Worm (Caenorhabditis elegans) whole organism, L3 larva: Measurements from ENCODE around the gene F28B4.4.

Experiments
- R02D3.7 ChIP-seq: fragments of 150-350 bp; optimal IDR thresholded peaks from 2 replicates; lab custom pipeline; 2014; ENCODE audit warnings: missing biosample characterization, missing genetic modification characterization
- aly-2 ChIP-seq: fragments of 150-350 bp; optimal IDR thresholded peaks from 2 replicates; lab custom pipeline; 2014; ENCODE audit warnings: missing biosample characterization, missing genetic modification characterization
- ceh-16 ChIP-seq: sonication (generic microtip); optimal IDR thresholded peaks from 2 replicates; lab custom pipeline; 2017; ENCODE audit warnings: missing biosample characterization, missing genetic modification characterization
- ceh-28 ChIP-seq: fragments of 150-350 bp; optimal IDR thresholded peaks from 2 replicates; lab custom pipeline; 2014; ENCODE audit warnings: missing biosample characterization, missing genetic modification reagents, missing genetic modification characterization
- ceh-82 ChIP-seq: fragments of 150-350 bp; optimal IDR thresholded peaks from 2 replicates; lab custom pipeline; 2014; ENCODE audit warnings: missing biosample characterization, missing genetic modification characterization
- ceh-9 ChIP-seq: sonication (generic microtip); optimal IDR thresholded peaks from 2 replicates; lab custom pipeline; 2018; ENCODE audit warnings: missing biosample characterization, missing genetic modification characterization
- daf-12 ChIP-seq: fragments of 150-350 bp; optimal IDR thresholded peaks from 2 replicates; lab custom pipeline; 2014; ENCODE audit warnings: missing biosample characterization, missing genetic modification reagents, missing genetic modification characterization
- egl-27 ChIP-seq: sonication (generic microtip); optimal IDR thresholded peaks from 4 replicates; lab custom pipeline; 2017; ENCODE audit warnings: missing biosample characterization, missing genetic modification reagents, missing genetic modification characterization
- egl-5 ChIP-seq: fragments of 150-350 bp; optimal IDR thresholded peaks from 2 replicates; lab custom pipeline; 2017; ENCODE audit warnings: missing biosample characterization, missing genetic modification reagents, missing genetic modification characterization, inconsistent platforms
- elt-1 ChIP-seq: fragments of 150-350 bp; optimal IDR thresholded peaks from 2 replicates; lab custom pipeline; 2014; ENCODE audit warnings: missing biosample characterization, missing genetic modification characterization
- elt-2 ChIP-seq: sonication (generic microtip); optimal IDR thresholded peaks from 2 replicates; lab custom pipeline; 2016; ENCODE audit warnings: missing genetic modification reagents, mild to moderate bottlenecking, missing genetic modification characterization, missing compliant biosample characterization
- elt-3 ChIP-seq, 3 experiments: fragments of 150-350 bp in 1 of 3; sonication (generic microtip) in 2 of 3; optimal IDR thresholded peaks; 2 replicates in 2 of 3; 4 replicates in 1 of 3; lab custom pipeline; 2014 to 2017; ENCODE audit warnings: missing biosample characterization in 3 of 3, missing genetic modification characterization in 3 of 3
- eor-1 ChIP-seq, 2 experiments: fragments of 150-350 bp; optimal IDR thresholded peaks; 2 replicates each; lab custom pipeline; 2014 to 2018; ENCODE audit warnings: missing biosample characterization in 2 of 2, missing genetic modification characterization in 2 of 2
- fkh-10 ChIP-seq: sonication (generic microtip); optimal IDR thresholded peaks from 2 replicates; lab custom pipeline; 2017; ENCODE audit warnings: missing biosample characterization, missing genetic modification reagents, missing genetic modification characterization
- fkh-2 ChIP-seq: fragments of 150-350 bp; optimal IDR thresholded peaks from 2 replicates; lab custom pipeline; 2014; ENCODE audit warnings: missing biosample characterization, missing genetic modification reagents, missing genetic modification characterization
- fos-1 ChIP-seq: fragments of 150-350 bp; optimal IDR thresholded peaks from 2 replicates; lab custom pipeline; 2014; ENCODE audit warnings: missing biosample characterization, missing genetic modification characterization
- jun-1 ChIP-seq: fragments of 150-350 bp; optimal IDR thresholded peaks from 2 replicates; lab custom pipeline; 2014; ENCODE audit warnings: missing biosample characterization, missing genetic modification reagents, missing genetic modification characterization
- lin-15B ChIP-seq: fragments of 150-350 bp; optimal IDR thresholded peaks from 2 replicates; lab custom pipeline; 2014; ENCODE audit warnings: missing biosample characterization, missing genetic modification characterization
- lin-39 ChIP-seq: fragments of 150-350 bp; optimal IDR thresholded peaks from 2 replicates; lab custom pipeline; 2018; ENCODE audit warnings: missing biosample characterization, missing genetic modification reagents, missing genetic modification characterization
- lsy-12 ChIP-seq: sonication (generic microtip); optimal IDR thresholded peaks from 2 replicates; lab custom pipeline; 2016; ENCODE audit warnings: mild to moderate bottlenecking, missing genetic modification characterization, missing compliant biosample characterization
- mdl-1 ChIP-seq: fragments of 150-350 bp; optimal IDR thresholded peaks from 2 replicates; lab custom pipeline; 2014; ENCODE audit warnings: missing biosample characterization, missing genetic modification characterization
- nfya-1 ChIP-seq: sonication (generic microtip); optimal IDR thresholded peaks from 2 replicates; lab custom pipeline; 2017; ENCODE audit warnings: missing genetic modification characterization, mild to moderate bottlenecking, missing compliant biosample characterization, antibody characterized with exemption, moderate library complexity; ENCODE audit not compliant: insufficient read depth
- nhr-11 ChIP-seq: fragments of 150-350 bp; optimal IDR thresholded peaks from 2 replicates; lab custom pipeline; 2014; ENCODE audit warnings: missing biosample characterization, missing genetic modification characterization
- nhr-12 ChIP-seq: fragments of 150-350 bp; optimal IDR thresholded peaks from 2 replicates; lab custom pipeline; 2014; ENCODE audit warnings: missing biosample characterization, missing genetic modification characterization
- nhr-237 ChIP-seq: fragments of 150-350 bp; optimal IDR thresholded peaks from 2 replicates; lab custom pipeline; 2014; ENCODE audit warnings: missing biosample characterization, missing genetic modification characterization
- nhr-25 ChIP-seq: sonication (generic microtip); optimal IDR thresholded peaks from 2 replicates; lab custom pipeline; 2017; ENCODE audit warnings: missing biosample characterization, missing genetic modification characterization
- nhr-28 ChIP-seq: fragments of 150-350 bp; optimal IDR thresholded peaks from 2 replicates; lab custom pipeline; 2014; ENCODE audit warnings: missing biosample characterization, missing genetic modification characterization
- nhr-43 ChIP-seq: sonication (generic microtip); optimal IDR thresholded peaks from 2 replicates; lab custom pipeline; 2016; ENCODE audit warnings: mild to moderate bottlenecking, missing genetic modification characterization, missing compliant biosample characterization; ENCODE audit not compliant: poor library complexity, severe bottlenecking
- nhr-76 ChIP-seq: fragments of 150-350 bp; sonication (generic microtip); optimal IDR thresholded peaks from 5 replicates; lab custom pipeline; 2014; ENCODE audit warnings: missing biosample characterization, missing genetic modification characterization
- nhr-77 ChIP-seq: fragments of 150-350 bp; optimal IDR thresholded peaks from 2 replicates; lab custom pipeline; 2014; ENCODE audit warnings: missing biosample characterization, missing genetic modification characterization
- pha-4 ChIP-seq: fragments of 150-350 bp; optimal IDR thresholded peaks from 2 replicates; lab custom pipeline; 2014; ENCODE audit warnings: missing biosample characterization, missing genetic modification reagents, missing genetic modification characterization
- pqm-1 ChIP-seq: fragments of 150-350 bp; optimal IDR thresholded peaks from 2 replicates; lab custom pipeline; 2017; ENCODE audit warnings: missing biosample characterization, missing genetic modification characterization, inconsistent platforms
- skn-1 ChIP-seq: fragments of 150-350 bp; optimal IDR thresholded peaks from 2 replicates; lab custom pipeline; 2014; ENCODE audit warnings: missing biosample characterization, missing genetic modification characterization
- unc-62 ChIP-seq: fragments of 150-350 bp; sonication (generic microtip); optimal IDR thresholded peaks from 4 replicates; lab custom pipeline; 2014; ENCODE audit warnings: missing biosample characterization, missing genetic modification reagents, missing genetic modification characterization
- zag-1 ChIP-seq: fragments of 150-350 bp; optimal IDR thresholded peaks from 2 replicates; lab custom pipeline; 2014; ENCODE audit warnings: missing biosample characterization, missing genetic modification characterization
- ztf-4 ChIP-seq: fragments of 150-350 bp; optimal IDR thresholded peaks from 2 replicates; lab custom pipeline; 2014; ENCODE audit warnings: missing biosample characterization, missing genetic modification characterization

The F28B4.4 gene

ce11 chrX:3209523-3209922 is at the start of gene F28B4.4:
Gene F28B4.4, minus strand, starts transcription at chrX:3209623.
- no peak for TF ChIP-seq elt-1 (tag; lab: Kevin White, UChicago)
- no peak for TF ChIP-seq fkh-10 (GFP tag; lab: Kevin White, UChicago)
- TF ChIP-seq nhr-25: no peak
- TF ChIP-seq lin-15B: no peak
- TF ChIP-seq egl-5 (tag; lab: Kevin White, UChicago): no peak
- TF ChIP-seq ceh-28 (tag; lab: Kevin White, UChicago): no peak
- TF ChIP-seq R02D3.7 (tag; lab: Kevin White, UChicago): no peak
- TF ChIP-seq ztf-4 (tag; lab: Kevin White, UChicago): no peak
- no peak for TF ChIP-seq elt-2 (tag; lab: Kevin White, UChicago)
- no peak for TF ChIP-seq egl-27 (tag; lab: Kevin White, UChicago)
- TF ChIP-seq ceh-82 (tag; lab: Kevin White, UChicago): no peak
- TF ChIP-seq unc-62: no peak
- TF ChIP-seq nhr-11 (tag; lab: Kevin White, UChicago): no peak
- TF ChIP-seq daf-12 (tag; lab: Kevin White, UChicago): no peak
- no peak for TF ChIP-seq aly-2 (tag; lab: Kevin White, UChicago)
- TF ChIP-seq ceh-16 (tag; lab: Kevin White, UChicago): no peak
- no peak for TF ChIP-seq eor-1 (tag; optimal IDR thresholded peaks at IDR 0.05; lab: Kevin White, UChicago)

DNA sequence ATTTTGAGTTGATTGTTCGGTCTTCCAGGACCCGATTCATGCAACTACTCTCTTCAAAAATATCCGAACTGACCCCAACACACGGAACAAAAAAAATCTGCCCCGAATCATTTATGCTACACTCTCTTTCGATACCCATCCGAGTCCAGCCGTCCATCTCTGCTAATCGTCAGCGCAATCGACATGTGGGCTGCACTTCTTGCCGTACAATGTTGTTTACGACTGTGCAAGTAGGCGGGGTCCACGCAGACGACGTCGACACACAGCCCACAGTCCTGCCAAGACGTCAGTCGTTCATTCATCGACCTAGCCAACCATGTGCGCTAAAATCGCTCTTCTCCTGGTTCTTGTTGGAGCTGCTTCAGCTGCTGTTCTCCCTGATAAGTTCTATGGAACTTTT is 49.4 kb upstream of the F28B4.4 start, which contains the start of gene lbp-1:
Gene lbp-1, plus strand, starts transcription at position 301 of the 400 bp plus-strand sequence.
- TF ChIP-seq lin-39 (tag; lab: Kevin White, UChicago) (peak; percentile 9), mdl-1 (tag; lab: Kevin White, UChicago) (no peak)

ce11 chrX:3256784-3257493 is 47.5 kb upstream of the F28B4.4 start, which contains the start of gene lbp-3:
Gene lbp-3, plus strand, starts transcription at chrX:3257372.
- TF ChIP-seq daf-12 (tag; lab: Kevin White, UChicago): no peak
- no peak for TF ChIP-seq R02D3.7 (tag; lab: Kevin White, UChicago)
- peak; percentile 98 for TF ChIP-seq elt-2 (tag; lab: Kevin White, UChicago)
- TF ChIP-seq pqm-1 (tag; lab: Kevin White, UChicago): peak; percentile 100

- no peak for TF ChIP-seq daf-12 (tag; lab: Kevin White, UChicago)
Observed at ce11 chrX:3252500-3252899, 43.1 kb upstream of the F28B4.4 start, which contains the start of gene tba-9. Gene tba-9, plus strand, starts transcription at chrX:3252800.

DNA sequence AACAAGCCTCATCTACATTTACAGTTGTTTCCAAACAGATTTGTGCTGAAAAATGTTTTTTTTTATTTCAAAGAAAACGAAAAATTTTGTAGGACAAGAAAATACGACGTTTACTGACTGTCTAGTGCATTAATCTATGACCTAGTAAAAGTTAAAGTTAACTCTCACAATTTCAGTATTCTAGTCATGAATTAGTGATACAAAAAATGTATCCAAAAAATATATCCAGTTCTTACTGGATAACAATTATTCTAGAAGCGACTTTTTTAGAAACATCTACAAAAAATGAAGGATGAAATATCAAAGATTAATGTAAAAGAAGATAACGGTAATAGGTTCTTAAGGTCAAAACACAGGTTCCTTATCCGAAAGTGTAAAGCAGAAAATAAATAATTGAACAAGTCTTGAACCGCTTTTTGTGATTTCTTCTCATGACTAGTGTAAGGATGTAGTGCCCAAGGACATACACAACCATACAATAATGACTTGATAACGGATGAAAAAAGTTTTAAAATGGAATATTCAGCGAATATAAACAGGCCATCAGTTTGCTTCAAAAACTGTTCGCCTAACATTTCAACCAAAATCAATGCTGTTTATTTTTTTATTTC is 41.2 kb upstream of the F28B4.4 start, which contains the start of gene pqn-37:
Gene pqn-37, minus strand, starts transcription at position 51 of the 611 bp plus-strand sequence.
- no peak for TF ChIP-seq nhr-43 (tag; lab: Kevin White, UChicago)
- no peak for TF ChIP-seq elt-1 (tag; lab: Kevin White, UChicago)
- TF ChIP-seq unc-62: no peak
- peak; percentile 47 for TF ChIP-seq nhr-25
- TF ChIP-seq lsy-12 (tag; lab: Kevin White, UChicago): no peak
- TF ChIP-seq nhr-76 (tag; lab: Kevin White, UChicago): no peak

DNA sequence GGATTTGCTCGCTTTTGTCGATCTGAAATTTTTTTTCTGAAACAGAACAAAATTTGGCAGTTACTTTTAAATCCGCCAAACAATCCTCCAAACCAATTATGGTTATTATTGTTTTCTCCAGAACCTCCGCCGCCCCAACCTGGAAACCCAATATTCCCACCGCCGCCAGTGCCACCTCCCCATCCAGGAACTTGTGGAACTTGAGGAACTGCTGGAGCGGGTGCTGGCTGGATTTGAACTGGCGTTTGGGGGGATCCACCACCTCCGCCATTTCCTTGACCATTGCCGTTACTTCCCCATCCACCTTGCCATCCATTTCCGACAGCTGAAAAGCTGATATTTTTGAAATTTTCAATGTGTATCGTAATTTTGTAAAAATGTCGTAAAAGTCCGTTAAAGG is 38.3 kb upstream of the F28B4.4 start:
- TF ChIP-seq elt-3 (tag; optimal IDR thresholded peaks at IDR 0.05; lab: Kevin White, UChicago): no peak
- TF ChIP-seq, all 47 proteins: peak for 0

DNA sequence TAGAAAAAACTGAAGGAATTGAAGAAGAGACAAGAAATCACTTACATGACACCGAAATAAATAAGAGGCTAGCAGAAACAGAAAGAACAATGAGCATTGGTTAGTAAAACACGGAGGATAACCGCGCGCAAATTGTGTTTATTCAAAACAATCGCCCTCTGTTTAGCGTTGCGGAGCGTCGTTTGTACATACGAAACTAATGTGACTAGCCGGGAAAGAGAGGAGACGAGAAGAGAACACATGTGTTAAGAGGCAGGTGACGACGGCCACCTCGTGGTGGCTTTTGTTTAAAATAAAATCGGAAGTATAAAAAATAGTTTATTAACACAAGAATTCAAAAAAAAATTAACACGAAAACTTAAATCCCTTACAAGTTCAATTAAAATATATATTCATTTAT is 36.4 kb upstream of the F28B4.4 start, which contains the start of gene F40F4.7:
Gene F40F4.7, minus strand, starts transcription at position 122 of the 400 bp plus-strand sequence.
- no peak for TF ChIP-seq nfya-1 (tag; lab: Kevin White, UChicago)
- TF ChIP-seq nhr-28: no peak
- no peak for TF ChIP-seq ceh-16 (tag; lab: Kevin White, UChicago)
- no peak for TF ChIP-seq zag-1 (tag; lab: Kevin White, UChicago)
- TF ChIP-seq egl-5 (tag; lab: Kevin White, UChicago): peak; percentile 74
- TF ChIP-seq elt-3 (tag; optimal IDR thresholded peaks at IDR 0.05; lab: Kevin White, UChicago): no peak
- TF ChIP-seq ceh-9: no peak
- no peak for TF ChIP-seq eor-1 (tag; optimal IDR thresholded peaks at IDR 0.05; lab: Kevin White, UChicago)
- no peak for TF ChIP-seq nhr-77 (tag; lab: Kevin White, UChicago)
- peak; percentile 93 for TF ChIP-seq pha-4 (tag; lab: Kevin White, UChicago)
- TF ChIP-seq pqm-1 (tag; lab: Kevin White, UChicago): peak; percentile 39
- TF ChIP-seq skn-1 (tag; lab: Kevin White, UChicago): no peak
- peak; percentile 59 for TF ChIP-seq elt-2 (tag; lab: Kevin White, UChicago)
- TF ChIP-seq egl-27 (tag; lab: Kevin White, UChicago): no peak
- peak; percentile 38 for TF ChIP-seq jun-1 (tag; lab: Kevin White, UChicago)
- no peak for TF ChIP-seq nhr-12 (tag; lab: Kevin White, UChicago)
- peak; percentile 35 for TF ChIP-seq lin-15B
- no peak for TF ChIP-seq fkh-2 (tag; lab: Kevin White, UChicago)
- TF ChIP-seq nhr-237 (tag; lab: Kevin White, UChicago): no peak
- TF ChIP-seq lin-39 (tag; lab: Kevin White, UChicago): peak; percentile 45
- TF ChIP-seq aly-2 (tag; lab: Kevin White, UChicago): no peak
- TF ChIP-seq nhr-25: peak; percentile 47
- TF ChIP-seq ztf-4 (tag; lab: Kevin White, UChicago): no peak
- no peak for TF ChIP-seq fos-1
- TF ChIP-seq ceh-82 (tag; lab: Kevin White, UChicago): no peak
